Worm (Caenorhabditis elegans) whole organism, L3 larva: Measurements from ENCODE around the gene best-4.

ENCODE experiments used
- aly-2 ChIP-seq: fragments of 150-350 bp; optimal IDR thresholded peaks from 2 replicates; lab custom pipeline; 2014; ENCODE audit warnings: missing biosample characterization, missing genetic modification characterization
- fos-1 ChIP-seq: fragments of 150-350 bp; optimal IDR thresholded peaks from 2 replicates; lab custom pipeline; 2014; ENCODE audit warnings: missing biosample characterization, missing genetic modification characterization
- nhr-28 ChIP-seq: fragments of 150-350 bp; optimal IDR thresholded peaks from 2 replicates; lab custom pipeline; 2014; ENCODE audit warnings: missing biosample characterization, missing genetic modification characterization
- pqm-1 ChIP-seq: fragments of 150-350 bp; optimal IDR thresholded peaks from 2 replicates; lab custom pipeline; 2017; ENCODE audit warnings: missing biosample characterization, missing genetic modification characterization, inconsistent platforms
- sea-2 ChIP-seq: fragments of 150-350 bp; sonication (generic microtip); optimal IDR thresholded peaks from 4 replicates; lab custom pipeline; 2014; ENCODE audit warnings: missing biosample characterization, missing genetic modification reagents, missing genetic modification characterization
- ztf-11 ChIP-seq: fragments of 150-350 bp; optimal IDR thresholded peaks from 2 replicates; lab custom pipeline; 2014; ENCODE audit warnings: missing biosample characterization, missing genetic modification characterization

DNA sequence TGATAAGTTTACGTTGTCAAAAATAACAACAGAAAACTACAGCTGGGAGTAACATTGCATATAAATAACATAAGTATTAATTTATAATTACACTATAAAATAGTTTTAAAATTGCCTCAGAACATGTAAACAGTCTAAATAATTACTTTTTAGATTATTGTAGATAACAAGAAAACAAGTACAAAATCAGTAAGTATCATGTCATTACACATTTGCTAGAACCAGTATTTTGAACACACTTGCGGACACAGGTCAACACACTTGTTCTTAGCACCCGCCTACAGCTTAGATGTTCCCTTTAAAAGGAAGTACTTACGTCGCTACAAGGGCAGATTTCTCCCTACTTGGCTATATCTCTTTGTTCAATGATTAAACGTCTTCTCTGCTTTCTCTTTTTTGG is 22.2 kb upstream of the best-4 start, which contains the start of gene F23F1.2:
- TF ChIP-seq pqm-1 (tag; lab: Kevin White, UChicago) (no peak), nhr-28 (tag; lab: Kevin White, UChicago) (no peak), ztf-11 (tag; lab: Kevin White, UChicago) (no peak), sea-2 (GFP tag; lab: Kevin White, UChicago) (no peak), aly-2 (tag; lab: Kevin White, UChicago) (no peak), fos-1 (no peak)
